Worm (Caenorhabditis elegans): ENCODE results near the gene ccr-4.

- no peak for TF ChIP-seq ama-1 (optimal IDR thresholded peaks at IDR 0.05)
- no peak for TF ChIP-seq ceh-36 (tag; optimal IDR thresholded peaks at IDR 0.05)
- TF ChIP-seq F13C5.2 (tag; optimal IDR thresholded peaks at IDR 0.05): no peak
- TF ChIP-seq tbx-11 (GFP tag; IDR thresholded peaks at IDR 0.05): no peak
- no peak for TF ChIP-seq flt-1 (GFP tag; IDR thresholded peaks at IDR 0.05)
- no peak for TF ChIP-seq pes-1 (GFP tag; IDR thresholded peaks at IDR 0.05)
- no peak for TF ChIP-seq hnd-1 (tag; optimal IDR thresholded peaks at IDR 0.05)
- no peak for TF ChIP-seq hmbx-1 (tag; optimal IDR thresholded peaks at IDR 0.05)
- no peak for TF ChIP-seq tra-4 (tag; optimal IDR thresholded peaks at IDR 0.05)
- TF ChIP-seq tbx-37 (GFP tag; conservative IDR thresholded peaks at IDR 0.05): no peak
- TF ChIP-seq hmg-4 (GFP tag; optimal IDR thresholded peaks at IDR 0.05): no peak
- TF ChIP-seq ceh-13 (GFP tag; optimal IDR thresholded peaks at IDR 0.05): no peak
- TF ChIP-seq aly-1 (tag; optimal IDR thresholded peaks at IDR 0.05): no peak
These were observed 11.7 kb upstream of the ccr-4 start, which contains the start of gene best-22 for ce11 chrIV:12349639-12350038.
